Worm (Caenorhabditis elegans) whole organism, L1 larva: ENCODE measurements around the gene idpp-13.

ENCODE experiments used
- blmp-1 ChIP-seq: fragments of 150-350 bp; optimal IDR thresholded peaks from 2 replicates; lab custom pipeline; 2014; ENCODE audit warnings: missing biosample characterization, missing genetic modification characterization
- efl-3 ChIP-seq: fragments of 200-800 bp; sonication (Bioruptor generic); optimal IDR thresholded peaks from 2 replicates; lab custom pipeline; 2018; ENCODE audit warnings: mild to moderate bottlenecking, missing genetic modification characterization, missing compliant biosample characterization
- fkh-8 ChIP-seq: sonication (generic microtip); optimal IDR thresholded peaks from 2 replicates; lab custom pipeline; 2016; ENCODE audit warnings: mild to moderate bottlenecking, missing genetic modification characterization, missing compliant biosample characterization
- lin-13 ChIP-seq: fragments of 150-350 bp; optimal IDR thresholded peaks from 2 replicates; lab custom pipeline; 2014; ENCODE audit warnings: missing biosample characterization, missing genetic modification reagents, missing genetic modification characterization
- sptf-1 ChIP-seq: fragments of 150-350 bp; optimal IDR thresholded peaks from 2 replicates; lab custom pipeline; 2014; ENCODE audit warnings: missing biosample characterization, missing genetic modification characterization
- unc-130 ChIP-seq: fragments of 150-350 bp; optimal IDR thresholded peaks from 2 replicates; lab custom pipeline; 2017; ENCODE audit warnings: missing biosample characterization, missing genetic modification characterization, inconsistent platforms
- zag-1 ChIP-seq: fragments of 150-350 bp; optimal IDR thresholded peaks from 2 replicates; lab custom pipeline; 2014; ENCODE audit warnings: missing biosample characterization, missing genetic modification characterization

- TF ChIP-seq lin-13 (GFP tag; lab: Kevin White, UChicago) (no peak), blmp-1 (tag; lab: Kevin White, UChicago) (no peak), fkh-8 (tag; lab: Kevin White, UChicago) (peak; percentile 23), sptf-1 (tag; lab: Kevin White, UChicago) (no peak), zag-1 (tag; lab: Kevin White, UChicago) (no peak), efl-3 (GFP tag; lab: Kevin White, UChicago) (no peak), unc-130 (no peak)
Measured at ce11 chrIII:872373-872772, 44.4 kb downstream of the idpp-13 start, which contains the start of the genes T24C4.3 and clc-20.
